Worm (Caenorhabditis elegans): ENCODE results near the gene K02C4.3.

Gene K02C4.3

DNA sequence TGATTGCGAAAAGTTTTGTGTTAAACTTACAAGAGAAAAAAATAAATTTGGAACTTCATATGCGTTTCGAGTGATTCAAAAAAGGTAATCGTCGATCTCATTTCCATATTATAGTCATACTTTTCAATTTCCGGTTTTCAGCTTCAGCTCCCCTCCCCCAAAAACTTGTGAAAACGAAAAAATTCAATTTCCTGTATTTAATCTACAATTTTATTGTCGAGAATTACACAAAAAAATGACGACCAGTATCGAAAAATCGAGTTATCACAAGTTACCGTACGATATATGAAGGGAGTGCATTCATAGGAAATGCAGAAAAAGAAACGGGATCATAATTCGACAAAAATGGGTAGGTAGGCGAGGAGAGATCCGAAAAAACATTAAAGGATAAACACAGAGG, 25.4 kb upstream of the K02C4.3 start, which contains the start of gene lron-4:
Gene lron-4, minus strand, starts transcription at position 101 of the 400 bp plus-strand sequence.
- TF ChIP-seq him-1 (tag; optimal IDR thresholded peaks at IDR 0.05) = no peak
- TF ChIP-seq W03F9.2 (tag; optimal IDR thresholded peaks at IDR 0.05) = no peak
- TF ChIP-seq dao-5 (tag; optimal IDR thresholded peaks at IDR 0.05) = no peak

DNA sequence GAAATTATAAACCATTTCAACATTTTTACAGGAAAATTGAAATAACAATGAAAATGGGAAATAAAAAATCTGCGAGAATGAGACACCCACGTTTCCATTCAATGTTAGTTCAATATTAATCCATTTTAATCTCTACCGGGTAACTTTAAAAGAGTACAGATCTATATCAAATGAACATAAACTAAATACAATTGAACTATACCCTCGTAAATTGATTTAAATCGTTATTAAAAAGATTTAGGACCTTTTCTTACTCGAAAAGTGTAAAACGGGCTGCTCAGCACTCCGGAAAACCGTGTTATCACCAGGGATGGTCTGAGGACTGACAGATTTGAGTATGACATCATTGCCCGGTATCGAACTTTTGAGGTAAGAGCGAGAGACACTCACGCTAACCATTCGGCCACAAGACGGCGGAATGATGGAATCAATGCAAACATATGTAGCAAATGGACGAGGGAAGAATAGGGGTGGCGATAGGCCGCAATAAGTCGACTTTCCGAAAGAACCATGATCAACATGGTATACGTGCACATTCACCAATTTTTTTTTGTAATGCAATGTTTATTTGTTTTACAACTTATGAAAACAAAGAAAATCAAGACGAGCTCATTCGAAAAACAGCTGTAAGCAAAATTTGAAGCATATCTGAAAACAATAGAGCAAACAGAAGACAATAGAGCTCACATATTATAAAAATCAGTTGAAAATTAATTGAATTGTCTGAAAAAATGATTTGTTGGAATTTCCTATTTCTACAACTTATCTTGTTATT, 20.5 kb upstream of the K02C4.3 start, which contains the start of the genes chst-1 and C41C4.9:
Gene chst-1, minus strand, starts transcription at position 51 of the 775 bp plus-strand sequence.
Gene C41C4.9, plus strand, starts transcription at position 725 of the 775 bp plus-strand sequence.
- TF ChIP-seq dao-5 (tag; optimal IDR thresholded peaks at IDR 0.05) (peak; percentile 90), W03F9.2 (tag; optimal IDR thresholded peaks at IDR 0.05) (no peak), him-1 (tag; optimal IDR thresholded peaks at IDR 0.05) (peak; percentile 19)

DNA sequence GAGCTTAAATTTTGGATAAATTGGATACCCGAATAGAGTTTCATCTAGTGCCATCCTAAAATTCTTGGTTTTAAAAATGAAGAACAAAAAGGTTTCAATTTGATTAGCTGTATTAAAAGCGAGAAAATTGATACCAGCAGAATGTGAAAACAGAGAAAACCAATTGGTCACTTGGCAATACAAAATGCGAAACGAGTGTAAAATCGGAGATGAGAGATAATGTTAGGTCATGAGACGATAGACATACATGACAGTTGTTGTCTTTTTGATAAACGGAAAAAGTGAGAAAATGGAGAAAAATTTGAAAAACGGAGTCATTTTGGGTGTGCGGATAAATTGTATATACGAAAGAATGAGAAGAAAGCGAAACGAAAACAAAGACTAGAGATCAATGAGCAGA, 18.3 kb upstream of the K02C4.3 start, which contains the start of gene sfxn-5:
Gene sfxn-5, minus strand, starts transcription at position 55 of the 400 bp plus-strand sequence.
- TF ChIP-seq W03F9.2 (tag; optimal IDR thresholded peaks at IDR 0.05) (no peak), dao-5 (tag; optimal IDR thresholded peaks at IDR 0.05) (no peak), him-1 (tag; optimal IDR thresholded peaks at IDR 0.05) (no peak)

DNA sequence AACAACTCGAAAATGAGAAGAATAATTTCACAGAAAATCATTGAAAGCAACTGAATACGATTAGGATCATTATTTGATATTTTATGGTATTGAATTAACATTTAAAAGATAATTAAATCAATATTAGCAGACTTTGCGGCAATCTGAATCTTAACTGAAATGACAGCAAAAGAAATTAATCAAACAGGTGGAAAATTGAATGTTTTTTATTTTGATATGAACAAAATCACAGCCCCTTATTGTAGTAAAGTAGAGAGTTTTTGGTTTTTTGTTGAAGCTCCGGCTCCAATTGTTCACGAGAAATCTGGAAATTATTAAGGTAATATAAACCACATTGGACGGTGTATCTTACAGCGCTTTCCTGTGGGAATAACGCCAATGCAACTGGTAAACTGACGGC, 15.4 kb upstream of the K02C4.3 start, which contains the start of gene sre-2:
Gene sre-2, minus strand, starts transcription at position 101 of the 400 bp plus-strand sequence.
- TF ChIP-seq him-1 (tag; optimal IDR thresholded peaks at IDR 0.05) (no peak), dao-5 (tag; optimal IDR thresholded peaks at IDR 0.05) (no peak), W03F9.2 (tag; optimal IDR thresholded peaks at IDR 0.05) (no peak)

DNA sequence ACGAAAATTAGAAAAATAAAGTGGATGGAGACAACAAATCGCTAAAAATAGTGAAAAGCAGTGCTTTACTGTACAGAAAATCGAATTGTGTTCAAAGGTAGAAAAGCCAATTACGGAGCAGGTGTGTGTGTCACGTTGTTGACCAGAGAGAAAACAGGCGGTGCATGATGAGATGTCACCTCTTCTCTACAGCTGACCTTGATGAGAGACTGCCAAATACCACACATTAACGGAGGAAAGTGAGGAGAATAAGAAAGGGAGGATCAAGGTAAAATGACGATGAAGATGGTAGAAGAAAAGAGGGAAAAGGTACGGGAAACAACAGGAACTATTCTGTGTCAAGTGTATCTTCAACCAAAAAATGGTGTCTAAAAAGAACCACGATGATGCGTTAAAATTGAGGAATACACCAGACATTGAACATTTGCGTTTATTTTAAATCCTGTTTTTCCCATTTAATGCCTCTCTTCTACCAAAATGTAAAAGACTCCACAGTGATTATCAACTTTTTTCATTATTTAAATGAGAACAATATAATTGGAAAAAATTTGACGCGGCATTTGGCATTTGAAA, 12.6 kb upstream of the K02C4.3 start:
- TF ChIP-seq dao-5 (tag; optimal IDR thresholded peaks at IDR 0.05) = no peak

DNA sequence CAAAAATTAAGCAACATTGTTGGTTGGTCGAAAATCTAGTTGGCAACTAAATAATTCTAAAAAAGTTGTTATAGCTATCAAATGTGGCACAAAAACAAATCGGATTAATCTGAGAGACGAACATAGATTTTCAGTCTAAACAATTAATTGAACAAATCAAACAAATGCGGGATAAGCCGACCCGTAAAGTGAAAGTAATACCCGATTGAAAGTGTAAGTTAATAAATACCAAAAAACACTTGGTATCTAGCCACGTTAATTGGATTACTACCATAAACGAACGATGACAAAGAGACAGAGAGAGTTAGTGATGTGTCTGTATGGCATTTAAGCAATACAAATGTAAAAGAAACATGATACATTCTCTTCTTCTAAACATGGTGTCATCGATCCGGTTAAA, 7.3 kb upstream of the K02C4.3 start:
- TF ChIP-seq him-1 (tag; optimal IDR thresholded peaks at IDR 0.05) (no peak), W03F9.2 (tag; optimal IDR thresholded peaks at IDR 0.05) (no peak), dao-5 (tag; optimal IDR thresholded peaks at IDR 0.05) (no peak)

DNA sequence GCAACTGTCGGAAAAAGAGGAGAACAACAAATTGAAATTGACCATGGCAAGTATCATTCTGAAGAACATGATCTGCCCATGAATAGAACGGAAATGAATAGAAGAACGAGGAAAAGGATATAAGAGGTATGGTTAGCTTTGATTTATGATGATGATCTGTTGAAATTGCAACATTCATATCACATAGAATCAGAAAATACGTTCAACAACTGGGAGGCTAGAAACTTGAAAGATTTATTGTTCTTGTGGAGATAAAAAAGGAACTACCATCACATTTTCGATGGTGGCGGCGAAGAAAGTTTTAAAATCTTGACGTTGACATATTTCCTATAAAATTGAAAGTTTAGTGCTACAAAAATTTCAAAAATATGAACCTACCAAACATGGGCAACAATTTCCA, 6.6 kb upstream of the K02C4.3 start:
- TF ChIP-seq W03F9.2 (tag; optimal IDR thresholded peaks at IDR 0.05) = no peak
- TF ChIP-seq him-1 (tag; optimal IDR thresholded peaks at IDR 0.05) = no peak
- no peak for TF ChIP-seq dao-5 (tag; optimal IDR thresholded peaks at IDR 0.05)

DNA sequence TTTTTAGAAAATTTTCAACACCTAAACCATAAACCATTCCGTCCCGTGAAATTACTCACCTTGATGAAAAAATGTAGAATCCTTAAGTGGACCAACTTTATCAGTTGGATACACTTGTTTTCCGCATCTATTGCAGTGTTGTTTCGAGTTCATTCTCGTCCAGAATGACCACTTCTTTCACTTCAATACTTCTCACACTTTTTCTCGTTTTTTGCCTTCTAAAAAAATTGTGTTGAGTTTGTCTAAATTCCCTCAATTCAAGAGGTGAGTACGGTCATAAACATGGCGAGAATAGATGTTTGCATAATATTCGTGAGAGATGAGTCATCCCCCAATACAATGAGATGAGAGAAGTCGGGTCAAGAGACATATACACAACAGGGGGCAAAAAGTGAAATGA, 5.9 kb upstream of the K02C4.3 start, which contains the start of gene ltd-1:
Gene ltd-1, minus strand, starts transcription at position 218 of the 400 bp plus-strand sequence.
- TF ChIP-seq him-1 (tag; optimal IDR thresholded peaks at IDR 0.05) = no peak
- TF ChIP-seq dao-5 (tag; optimal IDR thresholded peaks at IDR 0.05) = no peak
- TF ChIP-seq W03F9.2 (tag; optimal IDR thresholded peaks at IDR 0.05) = no peak

DNA sequence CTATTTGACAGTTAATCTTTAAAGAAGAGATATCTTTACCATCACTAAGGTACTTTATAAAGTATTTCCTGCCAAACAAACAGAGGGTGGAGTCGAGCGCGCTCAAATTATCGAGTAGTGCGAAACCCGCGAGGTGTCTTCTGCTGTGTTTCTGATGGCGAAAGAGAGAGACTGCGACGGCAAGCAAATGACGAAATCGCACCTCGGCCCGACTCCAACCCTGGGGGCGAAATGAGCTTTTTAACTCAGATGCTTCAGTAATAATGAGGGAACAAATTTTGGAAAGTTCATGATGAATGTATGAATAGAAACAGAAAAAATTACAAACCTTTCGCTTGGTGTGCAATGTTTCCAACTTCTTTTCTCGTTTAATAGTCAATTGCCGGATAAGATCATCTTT, 4.9 kb upstream of the K02C4.3 start:
- TF ChIP-seq W03F9.2 (tag; optimal IDR thresholded peaks at IDR 0.05) (peak; percentile 41), him-1 (tag; optimal IDR thresholded peaks at IDR 0.05) (no peak), dao-5 (tag; optimal IDR thresholded peaks at IDR 0.05) (no peak)

DNA sequence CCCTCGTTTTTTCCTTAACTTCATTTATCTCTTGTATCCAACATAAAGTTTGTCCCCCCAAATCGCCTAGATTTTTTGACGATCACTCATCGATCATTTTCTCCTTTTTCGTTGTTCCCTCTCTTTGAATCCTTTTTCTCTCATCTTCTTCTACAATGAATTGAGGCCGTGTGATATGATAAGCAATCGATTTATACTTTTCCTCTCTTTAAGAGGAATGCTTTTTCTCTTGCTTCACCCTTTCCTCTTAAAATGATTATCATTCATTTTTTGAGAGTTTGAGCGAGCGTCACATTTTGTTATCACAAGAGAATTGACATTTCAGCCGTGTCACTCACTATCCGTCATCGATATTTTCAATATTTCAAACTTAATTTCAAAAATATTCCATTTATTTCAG, 8.6 kb downstream of the K02C4.3 start, which contains the start of gene K02C4.5:
Gene K02C4.5, plus strand, starts transcription at position 395 of the 400 bp plus-strand sequence.
- TF ChIP-seq dao-5 (tag; optimal IDR thresholded peaks at IDR 0.05) (no peak), him-1 (tag; optimal IDR thresholded peaks at IDR 0.05) (no peak), W03F9.2 (tag; optimal IDR thresholded peaks at IDR 0.05) (no peak)

DNA sequence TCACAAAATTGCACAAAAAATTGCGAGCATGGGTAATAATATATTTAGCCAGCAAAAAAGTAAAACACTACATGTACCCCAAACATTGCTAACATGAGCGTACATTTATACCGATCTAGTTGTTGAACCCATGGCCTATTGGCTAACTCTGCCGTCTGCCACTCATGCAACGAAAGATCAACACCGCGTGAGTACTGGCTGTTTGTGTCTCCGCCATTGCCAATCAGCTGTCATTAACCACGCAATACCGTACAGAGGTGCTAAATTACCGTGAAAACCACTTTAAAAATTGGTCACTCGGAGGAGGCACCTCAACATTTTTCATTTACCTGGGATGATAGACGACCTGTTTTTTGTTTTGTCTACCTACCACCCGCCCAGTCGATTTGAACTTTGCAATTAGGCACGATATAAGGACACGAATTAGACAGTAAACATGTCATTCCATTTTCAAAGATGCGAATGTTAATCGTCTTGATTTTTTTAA, 11.3 kb downstream of the K02C4.3 start, which contains the start of gene K02C4.2:
Gene K02C4.2, plus strand, starts transcription at position 437 of the 487 bp plus-strand sequence.
- TF ChIP-seq dao-5 (tag; optimal IDR thresholded peaks at IDR 0.05) (peak; percentile 83), him-1 (tag; optimal IDR thresholded peaks at IDR 0.05) (peak; percentile 13), W03F9.2 (tag; optimal IDR thresholded peaks at IDR 0.05) (peak; percentile 46)

DNA sequence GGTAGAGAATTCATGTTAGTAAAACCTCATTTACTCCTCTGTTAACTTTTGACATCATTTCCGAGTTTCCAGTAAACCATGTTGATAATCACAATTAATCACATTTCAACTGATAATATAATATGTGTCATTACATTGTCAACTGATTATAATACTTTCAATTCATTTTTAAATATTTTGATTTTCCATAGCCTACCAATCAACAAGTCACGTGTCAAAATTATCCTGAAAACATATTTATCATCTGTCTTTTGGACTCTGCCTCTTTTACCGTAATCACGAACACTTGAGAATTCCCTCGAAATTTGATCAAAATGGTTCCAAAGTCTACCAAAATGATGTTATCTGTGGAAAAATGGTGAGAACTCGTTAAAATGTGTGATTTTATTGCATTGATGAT, 12.6 kb downstream of the K02C4.3 start:
- no peak for TF ChIP-seq him-1 (tag; optimal IDR thresholded peaks at IDR 0.05)

DNA sequence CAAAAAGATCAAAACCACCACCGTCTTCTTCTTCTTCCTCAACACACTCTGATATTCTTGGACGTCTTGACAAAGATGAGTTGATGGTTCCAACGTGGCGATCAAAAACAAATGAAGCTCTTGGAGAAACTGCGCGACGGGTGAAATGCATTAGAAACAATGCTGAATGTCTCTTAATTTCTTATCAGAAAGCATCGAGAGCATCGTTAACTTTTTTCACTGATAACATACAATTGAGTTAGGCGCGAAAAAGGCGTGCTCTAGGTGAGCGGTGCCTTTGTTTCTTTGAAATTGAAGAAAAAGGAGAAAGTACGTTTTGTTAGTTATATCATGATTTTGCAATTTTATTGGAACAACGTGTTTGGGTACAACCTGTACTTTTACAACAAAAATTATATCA, 13.4 kb downstream of the K02C4.3 start, which contains the start of gene gpcp-2:
Gene gpcp-2, minus strand, starts transcription at position 153 of the 400 bp plus-strand sequence.
- TF ChIP-seq dao-5 (tag; optimal IDR thresholded peaks at IDR 0.05) = no peak
- no peak for TF ChIP-seq W03F9.2 (tag; optimal IDR thresholded peaks at IDR 0.05)
- no peak for TF ChIP-seq him-1 (tag; optimal IDR thresholded peaks at IDR 0.05)

Data from whole organism, L4/young adult.